Worm (Caenorhabditis elegans) whole organism, L1 larva: ENCODE measurements around the gene Y105C5B.1418.

Source experiments
- C34B4.2 ChIP-seq: sonication (generic microtip); optimal IDR thresholded peaks from 2 replicates; lab custom pipeline; 2017; ENCODE audit warnings: mild to moderate bottlenecking, missing genetic modification characterization, missing compliant biosample characterization
- Y116A8C.19 ChIP-seq: sonication (generic microtip); optimal IDR thresholded peaks from 2 replicates; lab custom pipeline; 2016; ENCODE audit warnings: missing compliant biosample characterization, missing genetic modification characterization, borderline replicate concordance
- aha-1 ChIP-seq: fragments of 150-350 bp; optimal IDR thresholded peaks from 2 replicates; lab custom pipeline; 2014; ENCODE audit warnings: missing biosample characterization, missing genetic modification characterization
- ama-1 ChIP-seq: fragments of 150-350 bp; optimal IDR thresholded peaks from 2 replicates; lab custom pipeline; 2014
- blmp-1 ChIP-seq: fragments of 150-350 bp; optimal IDR thresholded peaks from 2 replicates; lab custom pipeline; 2014; ENCODE audit warnings: missing biosample characterization, missing genetic modification characterization
- ceh-82 ChIP-seq, 3 experiments: fragments of 150-350 bp in 1 of 3; sonication (generic microtip) in 2 of 3; optimal IDR thresholded peaks; 2 replicates each; lab custom pipeline; 2014 to 2017; ENCODE audit warnings: missing biosample characterization in 3 of 3, missing genetic modification characterization in 3 of 3
- ceh-88 ChIP-seq: fragments of 200-800 bp; sonication (Bioruptor generic); IDR thresholded peaks from 2 replicates; pipeline ENCODE4 v1.3.6; 2022; ENCODE audit warnings: missing genetic modification characterization, missing compliant biosample characterization
- ces-1 ChIP-seq: fragments of 150-350 bp; optimal IDR thresholded peaks from 2 replicates; lab custom pipeline; 2014; ENCODE audit warnings: missing biosample characterization, missing genetic modification reagents, missing genetic modification characterization
- dsc-1 ChIP-seq: sonication (generic microtip); optimal IDR thresholded peaks from 2 replicates; lab custom pipeline; 2016; ENCODE audit warnings: mild to moderate bottlenecking, missing genetic modification characterization, missing compliant biosample characterization
- efl-1 ChIP-seq, 4 experiments: fragments of 150-350 bp; optimal IDR thresholded peaks in 3 of 4; peaks in 1 of 4; 1 replicate in 1 of 4; 2 replicates in 3 of 4; lab custom pipeline; 2014; ENCODE audit warnings: missing biosample characterization in 2 of 4, missing genetic modification characterization in 2 of 4, missing genetic modification reagents in 2 of 4
- egl-13 ChIP-seq: sonication (generic microtip); optimal IDR thresholded peaks from 2 replicates; lab custom pipeline; 2016; ENCODE audit warnings: missing genotype, missing genetic modification reagents, missing genetic modification characterization, missing compliant biosample characterization
- elt-2 ChIP-seq: sonication (generic microtip); optimal IDR thresholded peaks from 2 replicates; lab custom pipeline; 2016; ENCODE audit warnings: missing genetic modification characterization, mild to moderate bottlenecking, inconsistent platforms, missing compliant biosample characterization, missing genetic modification reagents
- fkh-4 ChIP-seq: sonication (generic microtip); optimal IDR thresholded peaks from 2 replicates; lab custom pipeline; 2016; ENCODE audit warnings: missing compliant biosample characterization, missing genetic modification characterization, borderline replicate concordance
- irx-1 ChIP-seq: sonication (generic microtip); optimal IDR thresholded peaks from 2 replicates; lab custom pipeline; 2016; ENCODE audit warnings: missing genetic modification characterization, missing compliant biosample characterization
- lin-13 ChIP-seq: fragments of 150-350 bp; optimal IDR thresholded peaks from 2 replicates; lab custom pipeline; 2014; ENCODE audit warnings: missing biosample characterization, missing genetic modification reagents, missing genetic modification characterization
- lin-14 ChIP-seq: fragments of 200-800 bp; sonication (Bioruptor generic); optimal IDR thresholded peaks from 2 replicates; lab custom pipeline; 2018; ENCODE audit warnings: mild to moderate bottlenecking, missing genetic modification characterization, moderate library complexity, missing compliant biosample characterization
- lin-15B ChIP-seq: fragments of 150-350 bp; sonication (generic microtip); optimal IDR thresholded peaks from 3 replicates; lab custom pipeline; 2014; ENCODE audit warnings: missing biosample characterization, missing genetic modification characterization
- lin-35 ChIP-seq, 2 experiments: fragments of 150-350 bp; optimal IDR thresholded peaks; 2 replicates each; lab custom pipeline; 2014; ENCODE audit warnings: missing biosample characterization in 2 of 2, missing genetic modification characterization in 2 of 2, missing genetic modification reagents in 2 of 2
- lsy-2 ChIP-seq, 2 experiments: fragments of 150-350 bp; optimal IDR thresholded peaks; 2 replicates each; lab custom pipeline; 2014; ENCODE audit warnings: missing biosample characterization in 2 of 2, missing genetic modification characterization in 2 of 2
- mdl-1 ChIP-seq, 2 experiments: fragments of 150-350 bp; optimal IDR thresholded peaks; 2 replicates each; lab custom pipeline; 2014 to 2017; ENCODE audit warnings: missing biosample characterization in 2 of 2, missing genetic modification characterization in 2 of 2, inconsistent platforms in 1 of 2
- mef-2 ChIP-seq: fragments of 150-350 bp; optimal IDR thresholded peaks from 2 replicates; lab custom pipeline; 2014; ENCODE audit warnings: missing biosample characterization, missing genetic modification characterization
- mep-1 ChIP-seq: fragments of 150-350 bp; optimal IDR thresholded peaks from 2 replicates; lab custom pipeline; 2014; ENCODE audit warnings: missing biosample characterization, missing genetic modification characterization
- nhr-12 ChIP-seq: sonication (generic microtip); optimal IDR thresholded peaks from 2 replicates; lab custom pipeline; 2017; ENCODE audit warnings: missing biosample characterization, missing genetic modification characterization
- nhr-19 ChIP-seq: fragments of 200-800 bp; sonication (Bioruptor generic); conservative IDR thresholded peaks from 2 replicates; pipeline ENCODE4 v1.3.6; 2022; ENCODE audit warnings: missing genetic modification characterization, missing compliant biosample characterization
- nhr-237 ChIP-seq: fragments of 150-350 bp; optimal IDR thresholded peaks from 2 replicates; lab custom pipeline; 2014; ENCODE audit warnings: missing biosample characterization, missing genetic modification characterization
- nhr-28 ChIP-seq: fragments of 150-350 bp; optimal IDR thresholded peaks from 2 replicates; lab custom pipeline; 2014; ENCODE audit warnings: missing biosample characterization, missing genetic modification characterization
- nhr-76 ChIP-seq: sonication (generic microtip); optimal IDR thresholded peaks from 2 replicates; lab custom pipeline; 2017; ENCODE audit warnings: missing biosample characterization, missing genetic modification characterization
- nhr-84 ChIP-seq: sonication (generic microtip); optimal IDR thresholded peaks from 2 replicates; lab custom pipeline; 2017; ENCODE audit warnings: missing biosample characterization, missing genetic modification characterization
- nhr-85 ChIP-seq: sonication (generic microtip); peaks from one replicate; lab custom pipeline; 2016; ENCODE audit warnings: missing genetic modification characterization, inconsistent platforms, missing compliant biosample characterization
- pag-3 ChIP-seq: sonication (generic microtip); optimal IDR thresholded peaks from 2 replicates; lab custom pipeline; 2017; ENCODE audit warnings: missing genetic modification characterization, mild to moderate bottlenecking, missing compliant biosample characterization, antibody characterized with exemption, borderline replicate concordance; ENCODE audit not compliant: insufficient read depth
- pqm-1 ChIP-seq: sonication (generic microtip); optimal IDR thresholded peaks from 3 replicates; lab custom pipeline; 2017; ENCODE audit warnings: missing biosample characterization, missing genetic modification characterization
- rnt-1 ChIP-seq: sonication (generic microtip); optimal IDR thresholded peaks from 2 replicates; lab custom pipeline; 2016; ENCODE audit warnings: mild to moderate bottlenecking, missing genetic modification characterization, moderate library complexity, missing compliant biosample characterization
- snpc-4 ChIP-seq: fragments of 150-350 bp; optimal IDR thresholded peaks from 2 replicates; lab custom pipeline; 2014; ENCODE audit warnings: missing biosample characterization, missing genetic modification characterization
- snu-23 ChIP-seq: sonication (generic microtip); optimal IDR thresholded peaks from 2 replicates; lab custom pipeline; 2016; ENCODE audit warnings: missing genetic modification characterization, missing compliant biosample characterization
- sptf-1 ChIP-seq: fragments of 150-350 bp; optimal IDR thresholded peaks from 2 replicates; lab custom pipeline; 2014; ENCODE audit warnings: missing biosample characterization, missing genetic modification characterization
- swsn-7 ChIP-seq: sonication (generic microtip); optimal IDR thresholded peaks from 2 replicates; lab custom pipeline; 2016; ENCODE audit warnings: missing genetic modification characterization, missing compliant biosample characterization
- xbp-1 ChIP-seq: sonication (generic microtip); optimal IDR thresholded peaks from 2 replicates; lab custom pipeline; 2016; ENCODE audit warnings: missing genetic modification characterization, missing compliant biosample characterization
- zag-1 ChIP-seq: fragments of 150-350 bp; optimal IDR thresholded peaks from 2 replicates; lab custom pipeline; 2014; ENCODE audit warnings: missing biosample characterization, missing genetic modification characterization
- zip-4 ChIP-seq: fragments of 200-800 bp; sonication (Bioruptor generic); optimal IDR thresholded peaks from 2 replicates; lab custom pipeline; 2018; ENCODE audit warnings: mild to moderate bottlenecking, missing genetic modification characterization, moderate library complexity, missing compliant biosample characterization
- ztf-11 ChIP-seq, 2 experiments: sonication (generic microtip); optimal IDR thresholded peaks; 2 replicates each; lab custom pipeline; 2016 to 2017; ENCODE audit warnings: missing genetic modification characterization in 2 of 2, missing biosample characterization in 1 of 2, missing compliant biosample characterization in 1 of 2
- ztf-4 ChIP-seq: fragments of 150-350 bp; optimal IDR thresholded peaks from 2 replicates; lab custom pipeline; 2014; ENCODE audit warnings: missing biosample characterization, missing genetic modification characterization

The Y105C5B.1418 gene

ce11 chrIV:16035109-16035508 is 32.1 kb downstream of the Y105C5B.1418 start:
- TF ChIP-seq ceh-88 (GFP tag; lab: Robert Waterston, UW) (no peak), ama-1 (lab: Kevin White, UChicago) (no peak), pag-3 (tag; lab: Kevin White, UChicago) (no peak), zip-4 (GFP tag; lab: Kevin White, UChicago) (no peak), rnt-1 (tag; lab: Kevin White, UChicago) (no peak), nhr-12 (tag; lab: Kevin White, UChicago) (no peak), Y116A8C.19 (tag; lab: Kevin White, UChicago) (no peak), lin-35 (GFP tag; optimal IDR thresholded peaks at IDR 0.05; lab: Kevin White, UChicago) (no peak), swsn-7 (tag; lab: Kevin White, UChicago) (no peak), lin-15B (tag; lab: Kevin White, UChicago) (no peak), pqm-1 (tag; lab: Kevin White, UChicago) (no peak), lin-14 (GFP tag; lab: Kevin White, UChicago) (no peak), sptf-1 (tag; lab: Kevin White, UChicago) (no peak)
- TF ChIP-seq, all 84 proteins: peak for 0

ce11 chrIV:16034346-16034745 is 32.9 kb downstream of the Y105C5B.1418 start:
- TF ChIP-seq xbp-1 (peak; percentile 42), irx-1 (tag; lab: Kevin White, UChicago) (no peak)

ce11 chrIV:16028475-16028874 is 38.8 kb downstream of the Y105C5B.1418 start:
- TF ChIP-seq pqm-1 (tag; lab: Kevin White, UChicago): no peak
- no peak for TF ChIP-seq lin-13 (GFP tag; lab: Kevin White, UChicago)
- TF ChIP-seq snpc-4 (tag; lab: Kevin White, UChicago): peak; percentile 49

- TF ChIP-seq nhr-84 (tag; lab: Kevin White, UChicago) (no peak), ztf-11 (tag; optimal IDR thresholded peaks at IDR 0.05; lab: Kevin White, UChicago) (no peak), lin-35 (GFP tag; optimal IDR thresholded peaks at IDR 0.05; lab: Kevin White, UChicago) (no peak), ces-1 (no peak), dsc-1 (tag; lab: Kevin White, UChicago) (no peak), nhr-19 (GFP tag; lab: Robert Waterston, UW) (no peak), mdl-1 (tag; optimal IDR thresholded peaks at IDR 0.05; lab: Kevin White, UChicago) (no peak)
Observed at ce11 chrIV:16026747-16027146, 40.5 kb downstream of the Y105C5B.1418 start, which contains the start of gene jac-1. Gene jac-1 (minus strand): TSS chrIV:16026847.

ce11 chrIV:16024165-16024564 is 43.1 kb downstream of the Y105C5B.1418 start:
- TF ChIP-seq mdl-1 (tag; optimal IDR thresholded peaks at IDR 0.05; lab: Kevin White, UChicago) (peak in 1 of 2 experiments; percentile 54), ztf-11 (tag; optimal IDR thresholded peaks at IDR 0.05; lab: Kevin White, UChicago) (no peak), ceh-82 (tag; optimal IDR thresholded peaks at IDR 0.05; lab: Kevin White, UChicago) (peak in 2 of 3 experiments; percentile 12 to 35), lsy-2 (tag; optimal IDR thresholded peaks at IDR 0.05; lab: Kevin White, UChicago) (peak in 1 of 2 experiments; percentile 33), nhr-85 (tag; lab: Kevin White, UChicago) (peak; percentile 73), mep-1 (tag; lab: Kevin White, UChicago) (peak; percentile 52), blmp-1 (peak; percentile 47), elt-2 (tag; lab: Kevin White, UChicago) (no peak), ceh-88 (GFP tag; lab: Robert Waterston, UW) (no peak), efl-1 (optimal IDR thresholded peaks at IDR 0.05; lab: Kevin White, UChicago) (peak; percentile 29 to 39), efl-1 (GFP tag; optimal IDR thresholded peaks at IDR 0.05 in 1 of 2; lab: Kevin White, UChicago) (no peak), snu-23 (GFP tag; lab: Kevin White, UChicago) (peak; percentile 44)
- TF ChIP-seq, all 84 proteins: peak for 8

ce11 chrIV:16022438-16022837 is 44.8 kb downstream of the Y105C5B.1418 start:
- TF ChIP-seq mdl-1 (tag; optimal IDR thresholded peaks at IDR 0.05; lab: Kevin White, UChicago): no peak
- no peak for TF ChIP-seq elt-2 (tag; lab: Kevin White, UChicago)
- no peak for TF ChIP-seq fkh-4 (tag; lab: Kevin White, UChicago)
- TF ChIP-seq nhr-28 (tag; lab: Kevin White, UChicago): no peak
- no peak for TF ChIP-seq egl-13 (tag; lab: Kevin White, UChicago)
- no peak for TF ChIP-seq ztf-4
- TF ChIP-seq snu-23 (GFP tag; lab: Kevin White, UChicago): no peak
- TF ChIP-seq lin-35 (GFP tag; optimal IDR thresholded peaks at IDR 0.05; lab: Kevin White, UChicago): no peak
- TF ChIP-seq aha-1 (tag; lab: Kevin White, UChicago): no peak
- no peak for TF ChIP-seq zag-1 (tag; lab: Kevin White, UChicago)
- TF ChIP-seq mef-2 (tag; lab: Kevin White, UChicago): no peak
- no peak for TF ChIP-seq nhr-76
- no peak for TF ChIP-seq nhr-237 (tag; lab: Kevin White, UChicago)
- no peak for TF ChIP-seq C34B4.2 (tag; lab: Kevin White, UChicago)
- no peak for TF ChIP-seq snpc-4 (tag; lab: Kevin White, UChicago)
- no peak for TF ChIP-seq ceh-82 (tag; optimal IDR thresholded peaks at IDR 0.05; lab: Kevin White, UChicago)
